Fruit fly (Drosophila melanogaster) whole organism, wandering third instar larva: ENCODE results near the gene Mcm7.

ENCODE experiments used
- HLH106 ChIP-seq: fragments of 200-800 bp; optimal IDR thresholded peaks from 3 replicates; lab custom pipeline; 2019; ENCODE audit warnings: missing biosample characterization, mild to moderate bottlenecking, missing genetic modification characterization, moderate library complexity
- Hr78 ChIP-seq: fragments of >200 bp; optimal IDR thresholded peaks from 2 replicates; lab custom pipeline; 2017; ENCODE audit warnings: missing biosample characterization, missing genetic modification characterization
- pan ChIP-seq: fragments of >200 bp; optimal IDR thresholded peaks from 2 replicates; lab custom pipeline; 2017
- psq ChIP-seq: fragments of 200-800 bp; sonication (Bioruptor generic); optimal IDR thresholded peaks from 3 replicates; lab custom pipeline; 2017; ENCODE audit warnings: missing biosample characterization, mild to moderate bottlenecking, missing genetic modification characterization, moderate library complexity

- TF ChIP-seq HLH106 (tag; lab: Kevin White, UChicago) (no peak), pan (no peak), psq (GFP tag; lab: Kevin White, UChicago) (no peak), Hr78 (GFP tag; lab: Kevin White, UChicago) (no peak)
Observed at dm6 chr3L:8929527-8929926, 38.1 kb downstream of the Mcm7 start.
